Fruit fly (Drosophila melanogaster): ENCODE data around the gene Exo84.

Gene Exo84

DNA sequence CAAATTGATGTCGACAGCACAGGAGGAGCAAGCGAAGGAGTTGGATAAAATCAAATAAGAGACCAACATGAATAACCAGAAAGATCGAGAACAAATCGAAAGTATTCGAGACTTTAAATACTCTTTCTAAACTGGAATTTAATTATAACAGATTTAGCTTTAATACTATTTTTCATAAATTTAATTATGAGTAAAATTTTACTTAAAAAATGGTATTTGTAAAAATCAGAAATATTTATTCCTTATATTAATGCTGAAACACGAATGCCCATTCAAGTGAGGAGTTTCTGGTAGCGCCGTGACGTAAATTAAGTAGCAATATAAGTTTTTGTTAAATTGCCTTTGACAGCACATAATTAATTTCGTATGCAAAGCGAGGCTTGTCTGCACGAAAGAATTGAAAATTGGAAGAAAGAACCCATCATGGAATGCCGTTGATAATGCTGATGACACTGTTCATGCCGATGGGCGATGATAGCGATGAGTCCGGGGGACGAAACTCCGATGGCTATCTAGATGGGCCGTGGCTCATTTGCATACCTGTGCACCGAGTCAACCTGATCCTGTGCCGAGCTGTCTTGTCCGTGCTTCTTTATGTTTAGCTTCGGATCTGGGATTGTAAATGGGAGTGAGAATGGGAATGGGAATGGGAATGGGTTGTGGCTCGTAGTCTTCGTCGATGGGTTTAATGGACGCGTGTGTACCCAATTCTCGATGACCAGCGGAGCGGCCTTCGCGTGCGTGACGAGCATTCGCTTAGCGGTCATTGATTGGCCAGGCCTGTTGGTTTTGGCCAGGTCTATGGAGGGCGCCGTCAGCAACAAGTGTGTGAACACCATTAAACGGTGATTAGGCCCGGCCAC is 39.0 kb downstream of the Exo84 start (continued):
- TF ChIP-seq pnt (GFP tag; optimal IDR thresholded peaks at IDR 0.05): no peak
- no peak for TF ChIP-seq Tbp (GFP tag; optimal IDR thresholded peaks at IDR 0.05)
- no peak for TF ChIP-seq Lim3 (GFP tag; IDR thresholded peaks at IDR 0.05)
- TF ChIP-seq phol (tag; optimal IDR thresholded peaks at IDR 0.05): peak; percentile 63
- TF ChIP-seq CG13624 (GFP tag; optimal IDR thresholded peaks at IDR 0.05): no peak
- no peak for TF ChIP-seq bowl (GFP tag; IDR thresholded peaks at IDR 0.05)
- no peak for TF ChIP-seq CG11093 (GFP tag; IDR thresholded peaks at IDR 0.05)
- no peak for TF ChIP-seq emc (GFP tag; optimal IDR thresholded peaks at IDR 0.05)
- TF ChIP-seq CG6813 (GFP tag; optimal IDR thresholded peaks at IDR 0.05): peak; percentile 5
- no peak for TF ChIP-seq cg (GFP tag; optimal IDR thresholded peaks at IDR 0.05)
- no peak for TF ChIP-seq CG15011 (GFP tag; optimal IDR thresholded peaks at IDR 0.05)
- TF ChIP-seq MBD-R2 (GFP tag; IDR thresholded peaks at IDR 0.05): no peak
- TF ChIP-seq CG13287 (GFP tag; IDR thresholded peaks at IDR 0.05; ENCODE audit: partially characterized antibody): no peak
- TF ChIP-seq Nf-YB (GFP tag; optimal IDR thresholded peaks at IDR 0.05): peak; percentile 57
- no peak for TF ChIP-seq CG2129 (GFP tag; IDR thresholded peaks at IDR 0.05; ENCODE audit: partially characterized antibody)
- no peak for TF ChIP-seq sna (GFP tag; IDR thresholded peaks at IDR 0.05; ENCODE audit: partially characterized antibody)
- TF ChIP-seq ATbp (GFP tag; optimal IDR thresholded peaks at IDR 0.05): no peak
- no peak for TF ChIP-seq Rfx (GFP tag; IDR thresholded peaks at IDR 0.05)
- peak; percentile 82 for TF ChIP-seq CG17829 (tag; optimal IDR thresholded peaks at IDR 0.05)
- TF ChIP-seq Aef1 (GFP tag; IDR thresholded peaks at IDR 0.05): no peak
- TF ChIP-seq CG13894 (tag; optimal IDR thresholded peaks at IDR 0.05): no peak
- TF ChIP-seq Sry-β (GFP tag; optimal IDR thresholded peaks at IDR 0.05): no peak
- no peak for TF ChIP-seq Opbp (GFP tag; IDR thresholded peaks at IDR 0.05; ENCODE audit: partially characterized antibody)
- TF ChIP-seq insv (GFP tag; optimal IDR thresholded peaks at IDR 0.05): no peak
- peak; percentile 26 for TF ChIP-seq Nf-YC (tag; optimal IDR thresholded peaks at IDR 0.05)
- TF ChIP-seq Xrp1 (GFP tag; IDR thresholded peaks at IDR 0.05): peak; percentile 74
- peak; percentile 61 for TF ChIP-seq CG12769 (tag; optimal IDR thresholded peaks at IDR 0.05)
- TF ChIP-seq ken (GFP tag; IDR thresholded peaks at IDR 0.05): no peak
- TF ChIP-seq nau (GFP tag; optimal IDR thresholded peaks at IDR 0.05): no peak
- TF ChIP-seq CG12219 (GFP tag; optimal IDR thresholded peaks at IDR 0.05): no peak
- no peak for TF ChIP-seq CG4820 (GFP tag; optimal IDR thresholded peaks at IDR 0.05)
- no peak for TF ChIP-seq CG18764 (GFP tag; optimal IDR thresholded peaks at IDR 0.05)
- TF ChIP-seq D (optimal IDR thresholded peaks at IDR 0.05): no peak
- peak; percentile 29 for TF ChIP-seq D (GFP tag; optimal IDR thresholded peaks at IDR 0.05)
- no peak for TF ChIP-seq CG9609 (GFP tag; optimal IDR thresholded peaks at IDR 0.05)
- no peak for TF ChIP-seq CG1647 (GFP tag; optimal IDR thresholded peaks at IDR 0.05)
- TF ChIP-seq CG9817 (tag; optimal IDR thresholded peaks at IDR 0.05): no peak
- TF ChIP-seq sisA (GFP tag; IDR thresholded peaks at IDR 0.05): no peak
- no peak for TF ChIP-seq CG6683 (GFP tag; optimal IDR thresholded peaks at IDR 0.05)
- TF ChIP-seq gfzf (GFP tag; optimal IDR thresholded peaks at IDR 0.05): no peak
- TF ChIP-seq CG10654 (GFP tag; optimal IDR thresholded peaks at IDR 0.05): no peak
- TF ChIP-seq Lpt (GFP tag; optimal IDR thresholded peaks at IDR 0.05): no peak
- no peak for TF ChIP-seq sqz (GFP tag; optimal IDR thresholded peaks at IDR 0.05)
- TF ChIP-seq luna (GFP tag; optimal IDR thresholded peaks at IDR 0.05): no peak
- TF ChIP-seq TFAM (GFP tag; optimal IDR thresholded peaks at IDR 0.05): no peak
- no peak for TF ChIP-seq NC2β (GFP tag; optimal IDR thresholded peaks at IDR 0.05)
- no peak for TF ChIP-seq Side (GFP tag; optimal IDR thresholded peaks at IDR 0.05)
- TF ChIP-seq CG10979 (tag; optimal IDR thresholded peaks at IDR 0.05): peak; percentile 84
- TF ChIP-seq jing (GFP tag; optimal IDR thresholded peaks at IDR 0.05): no peak
- peak; percentile 85 for TF ChIP-seq CG18262 (tag; optimal IDR thresholded peaks at IDR 0.05)

Data from whole organism, embryonic.